Worm (Caenorhabditis elegans) whole organism, L3 larva: ENCODE results near the gene F44D12.16.

ENCODE experiments used
- aly-2 ChIP-seq: fragments of 150-350 bp; optimal IDR thresholded peaks from 2 replicates; lab custom pipeline; 2014; ENCODE audit warnings: missing biosample characterization, missing genetic modification characterization
- ama-1 ChIP-seq: fragments of 150-350 bp; optimal IDR thresholded peaks from 2 replicates; lab custom pipeline; 2018
- ceh-82 ChIP-seq: fragments of 150-350 bp; optimal IDR thresholded peaks from 2 replicates; lab custom pipeline; 2014; ENCODE audit warnings: missing biosample characterization, missing genetic modification characterization
- fos-1 ChIP-seq: fragments of 150-350 bp; optimal IDR thresholded peaks from 2 replicates; lab custom pipeline; 2014; ENCODE audit warnings: missing biosample characterization, missing genetic modification characterization
- lin-39 ChIP-seq: fragments of 150-350 bp; optimal IDR thresholded peaks from 2 replicates; lab custom pipeline; 2018; ENCODE audit warnings: missing biosample characterization, missing genetic modification reagents, missing genetic modification characterization
- mml-1 ChIP-seq: fragments of 150-350 bp; sonication (generic microtip); optimal IDR thresholded peaks from 3 replicates; lab custom pipeline; 2014; ENCODE audit warnings: missing biosample characterization, missing genetic modification characterization
- nhr-11 ChIP-seq: fragments of 150-350 bp; optimal IDR thresholded peaks from 2 replicates; lab custom pipeline; 2014; ENCODE audit warnings: missing biosample characterization, missing genetic modification characterization
- pha-4 ChIP-seq: fragments of 150-350 bp; optimal IDR thresholded peaks from 2 replicates; lab custom pipeline; 2014; ENCODE audit warnings: missing biosample characterization, missing genetic modification reagents, missing genetic modification characterization
- skn-1 ChIP-seq: fragments of 150-350 bp; optimal IDR thresholded peaks from 2 replicates; lab custom pipeline; 2014; ENCODE audit warnings: missing biosample characterization, missing genetic modification characterization
- tbx-2 ChIP-seq: sonication (generic microtip); optimal IDR thresholded peaks from 2 replicates; lab custom pipeline; 2016; ENCODE audit warnings: mild to moderate bottlenecking, missing genetic modification characterization, missing compliant biosample characterization

ce11 chrIV:10056138-10056537, 27.3 kb downstream of the F44D12.16 start, which contains the start of gene T04B2.7:
- no peak for TF ChIP-seq skn-1 (tag; lab: Kevin White, UChicago)
- no peak for TF ChIP-seq aly-2 (tag; lab: Kevin White, UChicago)
- TF ChIP-seq ceh-82 (tag; lab: Kevin White, UChicago), result no peak
- no peak for TF ChIP-seq nhr-11
- no peak for TF ChIP-seq mml-1 (tag; lab: Kevin White, UChicago)
- no peak for TF ChIP-seq lin-39
- TF ChIP-seq tbx-2, result no peak
- TF ChIP-seq fos-1 (tag; lab: Kevin White, UChicago), result no peak
- TF ChIP-seq pha-4 (tag; lab: Kevin White, UChicago), result no peak
- no peak for TF ChIP-seq ama-1
